Worm (Caenorhabditis elegans): Measurements from ENCODE around the gene F41C3.8.

ce11 chrII:4698266-4698771, 17.5 kb upstream of the F41C3.8 start, which contains the start of the genes rpn-5 and scc-1:
- TF ChIP-seq mep-1 (tag; optimal IDR thresholded peaks at IDR 0.05): peak; percentile 55
- no peak for TF ChIP-seq bed-3 (GFP tag; optimal IDR thresholded peaks at IDR 0.05)
- TF ChIP-seq cnd-1 (tag; optimal IDR thresholded peaks at IDR 0.05): no peak
- peak; percentile 88 for TF ChIP-seq unc-62 (GFP tag; optimal IDR thresholded peaks at IDR 0.05)
- peak; percentile 85 for TF ChIP-seq pha-4 (tag; optimal IDR thresholded peaks at IDR 0.05)
- no peak for TF ChIP-seq snpc-4 (tag; optimal IDR thresholded peaks at IDR 0.05)
- TF ChIP-seq elt-1 (tag; optimal IDR thresholded peaks at IDR 0.05; ENCODE audit: borderline replicate concordance, insufficient read depth): no peak
- no peak for TF ChIP-seq nhr-2 (tag; optimal IDR thresholded peaks at IDR 0.05)
- no peak for TF ChIP-seq mls-2 (tag; optimal IDR thresholded peaks at IDR 0.05)
- TF ChIP-seq lin-13 (tag; optimal IDR thresholded peaks at IDR 0.05): peak; percentile 42
- TF ChIP-seq nhr-28 (tag; optimal IDR thresholded peaks at IDR 0.05): no peak
- no peak for TF ChIP-seq mab-5 (tag; optimal IDR thresholded peaks at IDR 0.05)
- peak; percentile 55 for TF ChIP-seq ceh-39 (tag; optimal IDR thresholded peaks at IDR 0.05)
- no peak for TF ChIP-seq tbx-8 (GFP tag; optimal IDR thresholded peaks at IDR 0.05)

Data from whole organism, mixed stage, embryonic.